Worm (Caenorhabditis elegans): ENCODE results near the gene dnj-14.

Gene dnj-14

ce11 chrX:4694611-4695370 lies 16.8 kb downstream of the dnj-14 start:
- TF ChIP-seq unc-30 (tag; optimal IDR thresholded peaks at IDR 0.05) (no peak), snu-23 (GFP tag; optimal IDR thresholded peaks at IDR 0.05) (no peak), lin-35 (GFP tag; optimal IDR thresholded peaks at IDR 0.05) (no peak), lin-14 (GFP tag; optimal IDR thresholded peaks at IDR 0.05) (peak; percentile 21), fkh-10 (GFP tag; optimal IDR thresholded peaks at IDR 0.05) (no peak), nhr-19 (GFP tag; conservative IDR thresholded peaks at IDR 0.05) (no peak), blmp-1 (tag; optimal IDR thresholded peaks at IDR 0.05) (peak; percentile 66), ztf-4 (tag; optimal IDR thresholded peaks at IDR 0.05) (no peak), hlh-17 (GFP tag; optimal IDR thresholded peaks at IDR 0.05; ENCODE audit: borderline replicate concordance) (no peak), mab-9 (GFP tag; IDR thresholded peaks at IDR 0.05) (no peak), C04F5.9 (tag; optimal IDR thresholded peaks at IDR 0.05) (no peak), alr-1 (tag; optimal IDR thresholded peaks at IDR 0.05; ENCODE audit: borderline replicate concordance) (no peak), fkh-8 (tag; optimal IDR thresholded peaks at IDR 0.05) (no peak), lin-15B (tag; optimal IDR thresholded peaks at IDR 0.05) (no peak), egl-13 (tag; optimal IDR thresholded peaks at IDR 0.05) (no peak), C16A3.4 (tag; optimal IDR thresholded peaks at IDR 0.05) (no peak), nhr-84 (tag; optimal IDR thresholded peaks at IDR 0.05) (no peak)

- TF ChIP-seq lin-35 (GFP tag; optimal IDR thresholded peaks at IDR 0.05) (no peak), nhr-77 (tag; optimal IDR thresholded peaks at IDR 0.05) (no peak), lin-13 (GFP tag; optimal IDR thresholded peaks at IDR 0.05) (no peak), snpc-4 (tag; optimal IDR thresholded peaks at IDR 0.05) (no peak), lin-14 (GFP tag; optimal IDR thresholded peaks at IDR 0.05) (no peak), pax-3 (tag; optimal IDR thresholded peaks at IDR 0.05) (no peak)
Observed at ce11 chrX:4691148-4691773, 20.3 kb downstream of the dnj-14 start, which contains the start of gene K02G10.5. TSS of gene K02G10.5 (minus strand) at chrX:4691198.

ce11 chrX:4685579-4685978 lies 26.0 kb downstream of the dnj-14 start:
- TF ChIP-seq elt-3 (tag; optimal IDR thresholded peaks at IDR 0.05) (peak in 1 of 6 experiments; percentile 9), fkh-10 (GFP tag; optimal IDR thresholded peaks at IDR 0.05) (no peak), lin-14 (GFP tag; optimal IDR thresholded peaks at IDR 0.05) (peak; percentile 23)

ce11 chrX:4682616-4683015 lies 28.9 kb downstream of the dnj-14 start, which contains the start of gene K02G10.15:
TSS of gene K02G10.15 (minus strand) at chrX:4682716.
- TF ChIP-seq tbx-2 (tag; optimal IDR thresholded peaks at IDR 0.05) (no peak), mep-1 (tag; optimal IDR thresholded peaks at IDR 0.05) (no peak), nhr-237 (tag; optimal IDR thresholded peaks at IDR 0.05) (no peak), snu-23 (GFP tag; optimal IDR thresholded peaks at IDR 0.05) (no peak), efl-3 (GFP tag; optimal IDR thresholded peaks at IDR 0.05) (no peak), hlh-4 (tag; optimal IDR thresholded peaks at IDR 0.05) (no peak), sox-4 (tag; optimal IDR thresholded peaks at IDR 0.05) (no peak), rnt-1 (tag; optimal IDR thresholded peaks at IDR 0.05) (no peak), ztf-11 (tag; optimal IDR thresholded peaks at IDR 0.05) (no peak), nhr-71 (tag; optimal IDR thresholded peaks at IDR 0.05) (no peak), egl-27 (tag; optimal IDR thresholded peaks at IDR 0.05) (no peak), skn-1 (tag; optimal IDR thresholded peaks at IDR 0.05) (no peak), pag-3 (tag; optimal IDR thresholded peaks at IDR 0.05; ENCODE audit: borderline replicate concordance, insufficient read depth) (no peak), C04F5.9 (tag; optimal IDR thresholded peaks at IDR 0.05) (no peak), nhr-90 (tag; optimal IDR thresholded peaks at IDR 0.05; ENCODE audit: poor library complexity) (no peak), zip-4 (GFP tag; optimal IDR thresholded peaks at IDR 0.05) (no peak), nhr-20 (tag; optimal IDR thresholded peaks at IDR 0.05) (no peak), mab-9 (GFP tag; IDR thresholded peaks at IDR 0.05) (no peak), fkh-8 (tag; optimal IDR thresholded peaks at IDR 0.05) (no peak)
